Worm (Caenorhabditis elegans) whole organism, L3 larva: Measurements from ENCODE around the gene pigs-1.

Experiments used
- R02D3.7 ChIP-seq: fragments of 150-350 bp; optimal IDR thresholded peaks from 2 replicates; lab custom pipeline; 2014; ENCODE audit warnings: missing biosample characterization, missing genetic modification characterization
- ZK546.5 ChIP-seq: sonication (generic microtip); optimal IDR thresholded peaks from 2 replicates; lab custom pipeline; 2017; ENCODE audit warnings: missing biosample characterization, missing genetic modification characterization
- ama-1 ChIP-seq: fragments of 150-350 bp; optimal IDR thresholded peaks from 2 replicates; lab custom pipeline; 2018
- ceh-28 ChIP-seq: fragments of 150-350 bp; optimal IDR thresholded peaks from 2 replicates; lab custom pipeline; 2014; ENCODE audit warnings: missing biosample characterization, missing genetic modification reagents, missing genetic modification characterization
- daf-12 ChIP-seq: fragments of 150-350 bp; optimal IDR thresholded peaks from 2 replicates; lab custom pipeline; 2014; ENCODE audit warnings: missing biosample characterization, missing genetic modification reagents, missing genetic modification characterization
- egl-27 ChIP-seq: sonication (generic microtip); optimal IDR thresholded peaks from 4 replicates; lab custom pipeline; 2017; ENCODE audit warnings: missing biosample characterization, missing genetic modification reagents, missing genetic modification characterization
- egl-5 ChIP-seq: fragments of 150-350 bp; optimal IDR thresholded peaks from 2 replicates; lab custom pipeline; 2017; ENCODE audit warnings: missing biosample characterization, missing genetic modification reagents, missing genetic modification characterization, inconsistent platforms
- elt-1 ChIP-seq: fragments of 150-350 bp; optimal IDR thresholded peaks from 2 replicates; lab custom pipeline; 2014; ENCODE audit warnings: missing biosample characterization, missing genetic modification characterization
- elt-2 ChIP-seq: sonication (generic microtip); optimal IDR thresholded peaks from 2 replicates; lab custom pipeline; 2016; ENCODE audit warnings: missing genetic modification reagents, mild to moderate bottlenecking, missing genetic modification characterization, missing compliant biosample characterization
- fkh-10 ChIP-seq: sonication (generic microtip); optimal IDR thresholded peaks from 2 replicates; lab custom pipeline; 2017; ENCODE audit warnings: missing biosample characterization, missing genetic modification reagents, missing genetic modification characterization
- fkh-2 ChIP-seq: fragments of 150-350 bp; optimal IDR thresholded peaks from 2 replicates; lab custom pipeline; 2014; ENCODE audit warnings: missing biosample characterization, missing genetic modification reagents, missing genetic modification characterization
- fos-1 ChIP-seq: fragments of 150-350 bp; optimal IDR thresholded peaks from 2 replicates; lab custom pipeline; 2014; ENCODE audit warnings: missing biosample characterization, missing genetic modification characterization
- hmg-11 ChIP-seq: sonication (generic microtip); optimal IDR thresholded peaks from 2 replicates; lab custom pipeline; 2016; ENCODE audit warnings: missing genetic modification characterization, missing compliant biosample characterization
- jun-1 ChIP-seq: fragments of 150-350 bp; optimal IDR thresholded peaks from 2 replicates; lab custom pipeline; 2014; ENCODE audit warnings: missing biosample characterization, missing genetic modification reagents, missing genetic modification characterization
- lin-15B ChIP-seq: fragments of 150-350 bp; optimal IDR thresholded peaks from 2 replicates; lab custom pipeline; 2014; ENCODE audit warnings: missing biosample characterization, missing genetic modification characterization
- lin-39 ChIP-seq: fragments of 150-350 bp; optimal IDR thresholded peaks from 2 replicates; lab custom pipeline; 2018; ENCODE audit warnings: missing biosample characterization, missing genetic modification reagents, missing genetic modification characterization
- lsy-12 ChIP-seq: sonication (generic microtip); optimal IDR thresholded peaks from 2 replicates; lab custom pipeline; 2016; ENCODE audit warnings: mild to moderate bottlenecking, missing genetic modification characterization, missing compliant biosample characterization
- mdl-1 ChIP-seq: fragments of 150-350 bp; optimal IDR thresholded peaks from 2 replicates; lab custom pipeline; 2014; ENCODE audit warnings: missing biosample characterization, missing genetic modification characterization
- mml-1 ChIP-seq: fragments of 150-350 bp; sonication (generic microtip); optimal IDR thresholded peaks from 3 replicates; lab custom pipeline; 2014; ENCODE audit warnings: missing biosample characterization, missing genetic modification characterization
- nfya-1 ChIP-seq: sonication (generic microtip); optimal IDR thresholded peaks from 2 replicates; lab custom pipeline; 2017; ENCODE audit warnings: missing genetic modification characterization, mild to moderate bottlenecking, missing compliant biosample characterization, antibody characterized with exemption, moderate library complexity; ENCODE audit not compliant: insufficient read depth
- nhr-11 ChIP-seq: fragments of 150-350 bp; optimal IDR thresholded peaks from 2 replicates; lab custom pipeline; 2014; ENCODE audit warnings: missing biosample characterization, missing genetic modification characterization
- nhr-12 ChIP-seq: fragments of 150-350 bp; optimal IDR thresholded peaks from 2 replicates; lab custom pipeline; 2014; ENCODE audit warnings: missing biosample characterization, missing genetic modification characterization
- nhr-237 ChIP-seq: fragments of 150-350 bp; optimal IDR thresholded peaks from 2 replicates; lab custom pipeline; 2014; ENCODE audit warnings: missing biosample characterization, missing genetic modification characterization
- nhr-25 ChIP-seq: sonication (generic microtip); optimal IDR thresholded peaks from 2 replicates; lab custom pipeline; 2017; ENCODE audit warnings: missing biosample characterization, missing genetic modification characterization
- nhr-28 ChIP-seq: fragments of 150-350 bp; optimal IDR thresholded peaks from 2 replicates; lab custom pipeline; 2014; ENCODE audit warnings: missing biosample characterization, missing genetic modification characterization
- nhr-67 ChIP-seq: fragments of 150-350 bp; optimal IDR thresholded peaks from 2 replicates; lab custom pipeline; 2014; ENCODE audit warnings: missing biosample characterization, missing genetic modification characterization
- nhr-76 ChIP-seq: fragments of 150-350 bp; sonication (generic microtip); optimal IDR thresholded peaks from 5 replicates; lab custom pipeline; 2014; ENCODE audit warnings: missing biosample characterization, missing genetic modification characterization
- nhr-77 ChIP-seq: fragments of 150-350 bp; optimal IDR thresholded peaks from 2 replicates; lab custom pipeline; 2014; ENCODE audit warnings: missing biosample characterization, missing genetic modification characterization
- pha-4 ChIP-seq: fragments of 150-350 bp; optimal IDR thresholded peaks from 2 replicates; lab custom pipeline; 2014; ENCODE audit warnings: missing biosample characterization, missing genetic modification reagents, missing genetic modification characterization
- pqm-1 ChIP-seq: fragments of 150-350 bp; optimal IDR thresholded peaks from 2 replicates; lab custom pipeline; 2017; ENCODE audit warnings: missing biosample characterization, missing genetic modification characterization, inconsistent platforms
- sea-2 ChIP-seq: fragments of 150-350 bp; sonication (generic microtip); optimal IDR thresholded peaks from 4 replicates; lab custom pipeline; 2014; ENCODE audit warnings: missing biosample characterization, missing genetic modification reagents, missing genetic modification characterization
- skn-1 ChIP-seq: fragments of 150-350 bp; optimal IDR thresholded peaks from 2 replicates; lab custom pipeline; 2014; ENCODE audit warnings: missing biosample characterization, missing genetic modification characterization
- snpc-4 ChIP-seq: fragments of 150-350 bp; optimal IDR thresholded peaks from 2 replicates; lab custom pipeline; 2014; ENCODE audit warnings: missing biosample characterization, missing genetic modification characterization
- unc-39 ChIP-seq: sonication (generic microtip); optimal IDR thresholded peaks from 4 replicates; lab custom pipeline; 2017; ENCODE audit warnings: missing biosample characterization, missing genetic modification characterization
- unc-62 ChIP-seq: fragments of 150-350 bp; sonication (generic microtip); optimal IDR thresholded peaks from 4 replicates; lab custom pipeline; 2014; ENCODE audit warnings: missing biosample characterization, missing genetic modification reagents, missing genetic modification characterization
- zag-1 ChIP-seq: fragments of 150-350 bp; optimal IDR thresholded peaks from 2 replicates; lab custom pipeline; 2014; ENCODE audit warnings: missing biosample characterization, missing genetic modification characterization
- ztf-11 ChIP-seq: fragments of 150-350 bp; optimal IDR thresholded peaks from 2 replicates; lab custom pipeline; 2014; ENCODE audit warnings: missing biosample characterization, missing genetic modification characterization
- ztf-4 ChIP-seq: fragments of 150-350 bp; optimal IDR thresholded peaks from 2 replicates; lab custom pipeline; 2014; ENCODE audit warnings: missing biosample characterization, missing genetic modification characterization

pigs-1 gene

DNA sequence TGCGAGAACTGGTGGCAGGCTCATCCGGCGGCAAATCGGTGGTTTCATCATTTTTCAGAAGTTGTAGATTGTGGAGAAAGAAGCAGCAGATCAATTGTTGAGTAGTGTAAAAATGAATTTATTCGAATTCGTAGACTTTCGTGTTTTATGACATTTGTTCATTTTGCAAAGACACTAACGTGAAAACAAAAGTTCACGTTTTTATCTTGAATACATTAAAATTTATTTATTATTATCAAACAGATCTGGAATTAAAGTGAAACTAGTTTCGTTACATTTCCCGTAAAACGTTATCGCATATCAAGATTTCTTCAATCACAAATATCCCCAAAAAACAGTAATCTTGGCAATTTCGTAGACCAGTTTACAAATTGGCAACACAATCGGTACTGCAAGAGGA lies 2.0 kb downstream of the pigs-1 start, which contains the start of gene T14G10.8:
T14G10.8 (minus strand) TSS at position 101 of the 400 bp plus-strand sequence.
- TF ChIP-seq fos-1 (tag; lab: Kevin White, UChicago), result no peak
- no peak for TF ChIP-seq daf-12 (tag; lab: Kevin White, UChicago)
- no peak for TF ChIP-seq lin-15B (tag; lab: Kevin White, UChicago)
- no peak for TF ChIP-seq zag-1 (tag; lab: Kevin White, UChicago)
- no peak for TF ChIP-seq ceh-28 (tag; lab: Kevin White, UChicago)
- no peak for TF ChIP-seq hmg-11 (tag; lab: Kevin White, UChicago)
- no peak for TF ChIP-seq ZK546.5 (tag; lab: Kevin White, UChicago)
- no peak for TF ChIP-seq egl-5 (tag; lab: Kevin White, UChicago)
- TF ChIP-seq ama-1 (lab: Kevin White, UChicago), result no peak
- TF ChIP-seq nhr-237, result no peak
- TF ChIP-seq pha-4 (tag; lab: Kevin White, UChicago), result no peak
- TF ChIP-seq mdl-1 (tag; lab: Kevin White, UChicago), result no peak
- no peak for TF ChIP-seq elt-1 (tag; lab: Kevin White, UChicago)
- no peak for TF ChIP-seq fkh-2 (tag; lab: Kevin White, UChicago)
- TF ChIP-seq nhr-76 (tag; lab: Kevin White, UChicago), result no peak

DNA sequence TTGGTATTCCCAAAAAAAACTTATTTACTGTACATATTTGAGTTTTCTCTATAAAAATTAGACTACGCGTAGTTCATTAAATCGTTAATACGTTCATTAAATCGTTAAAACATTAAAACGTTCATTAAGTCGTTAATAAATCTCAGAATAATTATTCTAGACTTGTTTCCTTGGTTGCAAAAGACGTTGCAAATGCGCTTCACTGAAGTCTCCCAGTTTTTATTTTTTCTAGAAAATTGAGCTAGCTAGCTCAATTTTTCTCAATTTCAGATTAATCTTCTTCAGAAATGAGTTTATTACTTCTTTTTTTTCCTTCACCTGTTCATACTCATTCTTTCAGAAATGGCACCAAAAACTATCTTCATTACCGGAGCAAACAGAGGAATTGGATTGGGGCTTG lies 3.9 kb downstream of the pigs-1 start:
- TF ChIP-seq R02D3.7 (tag; lab: Kevin White, UChicago) (no peak), elt-1 (tag; lab: Kevin White, UChicago) (no peak), unc-62 (no peak), nhr-11 (no peak), unc-39 (tag; lab: Kevin White, UChicago) (no peak), zag-1 (tag; lab: Kevin White, UChicago) (no peak), ztf-11 (tag; lab: Kevin White, UChicago) (no peak), snpc-4 (no peak), jun-1 (tag; lab: Kevin White, UChicago) (no peak), lin-39 (tag; lab: Kevin White, UChicago) (no peak)

DNA sequence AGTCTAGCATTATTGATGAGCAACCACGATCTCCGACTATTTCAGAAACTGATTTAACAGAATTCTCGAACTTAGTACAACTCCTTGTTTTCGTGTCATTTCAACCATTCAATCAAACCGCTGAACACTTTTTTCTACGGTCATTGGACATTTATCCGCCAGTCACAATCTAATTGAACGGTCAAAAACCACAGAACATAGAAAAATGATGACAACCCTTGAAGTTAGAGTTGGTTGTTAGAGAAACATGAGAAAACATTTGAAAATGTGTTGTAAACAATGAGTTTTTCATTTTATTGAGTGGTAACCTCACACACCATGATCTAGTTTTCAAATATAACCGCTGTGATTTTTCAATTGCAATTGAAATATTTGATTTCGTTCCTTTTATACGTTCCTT lies 4.4 kb downstream of the pigs-1 start:
- TF ChIP-seq pha-4 (tag; lab: Kevin White, UChicago) (no peak), ama-1 (lab: Kevin White, UChicago) (no peak), snpc-4 (no peak), egl-5 (tag; lab: Kevin White, UChicago) (no peak), ztf-11 (tag; lab: Kevin White, UChicago) (no peak), nhr-77 (tag; lab: Kevin White, UChicago) (no peak), nhr-11 (no peak), sea-2 (GFP tag; lab: Kevin White, UChicago) (no peak), egl-27 (tag; lab: Kevin White, UChicago) (no peak), nhr-12 (no peak), ztf-4 (tag; lab: Kevin White, UChicago) (no peak), elt-2 (no peak), fkh-10 (GFP tag; lab: Kevin White, UChicago) (no peak), nhr-28 (no peak), mml-1 (no peak), nhr-67 (tag; lab: Kevin White, UChicago) (no peak), unc-39 (tag; lab: Kevin White, UChicago) (no peak), hmg-11 (tag; lab: Kevin White, UChicago) (no peak), nfya-1 (tag; lab: Kevin White, UChicago) (no peak)

DNA sequence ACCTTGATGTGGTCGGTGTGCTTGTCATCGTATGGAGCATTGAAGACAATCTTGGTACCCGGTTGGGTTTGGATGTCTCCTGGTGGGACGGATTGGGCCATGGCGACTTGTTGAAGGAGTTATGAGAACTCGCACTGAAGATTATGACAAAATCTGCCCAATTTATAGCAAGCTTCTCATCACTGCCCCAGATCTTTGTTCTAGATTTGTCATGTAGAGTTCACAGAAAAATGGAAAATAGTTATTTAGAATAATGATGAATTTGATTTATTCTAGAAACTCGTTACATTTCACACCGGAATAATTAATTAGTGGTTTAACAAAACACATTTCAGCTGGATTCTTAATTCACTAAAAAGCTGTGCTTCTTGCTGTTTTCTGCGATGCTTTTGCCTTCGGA lies 5.2 kb downstream of the pigs-1 start, which contains the start of gene msp-38:
msp-38 (minus strand) TSS at position 101 of the 400 bp plus-strand sequence.
- no peak for TF ChIP-seq nhr-76 (tag; lab: Kevin White, UChicago)
- TF ChIP-seq lin-15B (tag; lab: Kevin White, UChicago), result no peak
- TF ChIP-seq nhr-77 (tag; lab: Kevin White, UChicago), result no peak
- no peak for TF ChIP-seq pqm-1
- TF ChIP-seq elt-1 (tag; lab: Kevin White, UChicago), result no peak
- no peak for TF ChIP-seq zag-1 (tag; lab: Kevin White, UChicago)
- no peak for TF ChIP-seq skn-1 (tag; lab: Kevin White, UChicago)
- no peak for TF ChIP-seq nhr-25
- TF ChIP-seq ztf-4 (tag; lab: Kevin White, UChicago), result no peak
- no peak for TF ChIP-seq ceh-28 (tag; lab: Kevin White, UChicago)
- no peak for TF ChIP-seq hmg-11 (tag; lab: Kevin White, UChicago)
- no peak for TF ChIP-seq lsy-12 (tag; lab: Kevin White, UChicago)
- TF ChIP-seq jun-1 (tag; lab: Kevin White, UChicago), result no peak
